Fruit fly (Drosophila melanogaster) whole organism, pupa: ENCODE data around the gene hbt.

Experiments
- CG13204 ChIP-seq: fragments of 200-800 bp; sonication (Bioruptor generic); optimal IDR thresholded peaks from 2 replicates; lab custom pipeline; 2018; ENCODE audit warnings: missing biosample characterization, mild to moderate bottlenecking, missing genetic modification characterization, moderate library complexity
- CG14655 ChIP-seq: fragments of 200-800 bp; sonication (Bioruptor generic); optimal IDR thresholded peaks from 3 replicates; lab custom pipeline; 2017; ENCODE audit warnings: mild to moderate bottlenecking, missing biosample characterization, missing genetic modification reagents, missing genetic modification characterization
- CG17806 ChIP-seq: fragments of 200-800 bp; sonication (Bioruptor generic); optimal IDR thresholded peaks from 2 replicates; lab custom pipeline; 2018; ENCODE audit warnings: missing biosample characterization, mild to moderate bottlenecking, missing genetic modification characterization, moderate library complexity
- CG34367 ChIP-seq: fragments of 200-800 bp; sonication (Bioruptor generic); optimal IDR thresholded peaks from 2 replicates; lab custom pipeline; 2018; ENCODE audit warnings: missing biosample characterization, mild to moderate bottlenecking, missing genetic modification characterization
- CG9948 ChIP-seq: fragments of 200-800 bp; sonication (Bioruptor generic); optimal IDR thresholded peaks from 2 replicates; lab custom pipeline; 2018; ENCODE audit warnings: missing biosample characterization, mild to moderate bottlenecking, missing genetic modification characterization, moderate library complexity
- D1 ChIP-seq: fragments of 200-800 bp; sonication (Bioruptor generic); optimal IDR thresholded peaks from 2 replicates; lab custom pipeline; 2018; ENCODE audit warnings: missing biosample characterization, mild to moderate bottlenecking, missing genetic modification characterization, moderate library complexity
- EcR ChIP-seq: fragments of 200-800 bp; sonication (Bioruptor generic); optimal IDR thresholded peaks from 3 replicates; lab custom pipeline; 2019; ENCODE audit warnings: missing biosample characterization, missing genetic modification characterization, mild to moderate bottlenecking, moderate library complexity, missing genetic modification reagents
- Ets98B ChIP-seq: fragments of 200-800 bp; sonication (Bioruptor generic); IDR thresholded peaks from 2 replicates; pipeline ENCODE4 v1.3.6; 2022; ENCODE audit warnings: missing biosample characterization, missing genetic modification characterization
- Pif1A ChIP-seq: fragments of 200-800 bp; sonication (Bioruptor generic); optimal IDR thresholded peaks from 3 replicates; lab custom pipeline; 2016; ENCODE audit warnings: missing biosample characterization, missing genetic modification characterization
- Pif1B ChIP-seq: fragments of 200-800 bp; sonication (Bioruptor generic); optimal IDR thresholded peaks from 3 replicates; lab custom pipeline; 2016; ENCODE audit warnings: missing biosample characterization, missing genetic modification characterization
- Snoo ChIP-seq: fragments of 200-800 bp; sonication (Bioruptor generic); optimal IDR thresholded peaks from 3 replicates; lab custom pipeline; 2017; ENCODE audit warnings: missing biosample characterization, mild to moderate bottlenecking, missing genetic modification characterization, inconsistent platforms
- gl ChIP-seq: fragments of 200-800 bp; sonication (Bioruptor generic); optimal IDR thresholded peaks from 2 replicates; lab custom pipeline; 2018; ENCODE audit warnings: missing biosample characterization, mild to moderate bottlenecking, missing genetic modification characterization

DNA sequence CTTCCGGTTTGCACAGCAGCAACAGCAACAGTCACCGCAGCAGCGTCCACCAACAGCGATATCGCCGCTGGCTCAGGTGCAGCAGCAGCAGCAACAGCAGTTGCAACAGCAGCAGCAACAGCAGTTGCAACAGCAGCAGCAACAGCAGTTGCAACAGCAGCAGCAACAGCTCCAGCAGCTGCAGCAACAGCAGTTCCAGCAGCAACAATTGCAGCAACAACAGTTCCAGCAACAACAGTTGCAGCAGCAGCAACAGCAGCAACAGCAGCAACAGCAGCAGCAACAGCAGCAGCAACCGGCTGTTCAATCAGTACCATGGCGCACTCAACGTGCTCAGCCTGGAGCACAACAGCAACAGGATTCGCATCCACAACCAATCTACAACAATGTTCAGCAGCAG, 58.4 kb downstream of the hbt start:
- TF ChIP-seq CG14655 (no peak), Ets98B (GFP tag; lab: Robert Waterston, UW) (no peak), gl (tag; lab: Kevin White, UChicago) (no peak), Snoo (tag; lab: Kevin White, UChicago) (no peak), CG13204 (GFP tag; lab: Kevin White, UChicago) (peak; percentile 65), CG9948 (tag; lab: Kevin White, UChicago) (no peak), CG17806 (tag; lab: Kevin White, UChicago) (no peak), CG34367 (tag; lab: Kevin White, UChicago) (no peak), EcR (GFP tag; lab: Kevin White, UChicago) (no peak), Pif1A (no peak), D1 (tag; lab: Kevin White, UChicago) (no peak), Pif1B (no peak)
